Fruit fly (Drosophila melanogaster): ENCODE results near the gene kon.
A peak's percentile ranks its signal among the peaks of the same experiment; 100 is the strongest.

kon gene

dm6 chr2L:18442903-18443608, 60.7 kb downstream of the kon start, which contains the start of gene RpS26 (continued):
- TF ChIP-seq Nf-YB (GFP tag; optimal IDR thresholded peaks at IDR 0.05) (peak; percentile 16), CG4820 (GFP tag; optimal IDR thresholded peaks at IDR 0.05) (peak; percentile 39), Hr39 (optimal IDR thresholded peaks at IDR 0.05) (no peak), amos (GFP tag; IDR thresholded peaks at IDR 0.05; ENCODE audit: partially characterized antibody) (no peak), CG12659 (GFP tag; optimal IDR thresholded peaks at IDR 0.05) (peak; percentile 76), wek (GFP tag; optimal IDR thresholded peaks at IDR 0.05) (no peak), hbn (GFP tag; IDR thresholded peaks at IDR 0.05; ENCODE audit: partially characterized antibody) (no peak), row (GFP tag; IDR thresholded peaks at IDR 0.05) (peak; percentile 78), sug (tag; optimal IDR thresholded peaks at IDR 0.05) (peak; percentile 69), slou (GFP tag; optimal IDR thresholded peaks at IDR 0.05) (peak; percentile 56), peb (GFP tag; IDR thresholded peaks at IDR 0.05) (no peak), CG3838 (GFP tag; optimal IDR thresholded peaks at IDR 0.05) (no peak), sna (GFP tag; IDR thresholded peaks at IDR 0.05; ENCODE audit: partially characterized antibody) (0 out of 2 replicates have a peak, but pooled peaks have one; percentile 36), CG30020 (tag; optimal IDR thresholded peaks at IDR 0.05) (peak; percentile 61), CG11504 (tag; optimal IDR thresholded peaks at IDR 0.05) (no peak), NC2α (GFP tag; optimal IDR thresholded peaks at IDR 0.05) (no peak), CG8765 (GFP tag; IDR thresholded peaks at IDR 0.05) (no peak), Awh (GFP tag; IDR thresholded peaks at IDR 0.05) (0 out of 2 replicates have a peak, but pooled peaks have one; percentile 33), CG43689 (GFP tag; IDR thresholded peaks at IDR 0.05) (no peak), Hmx (GFP tag; optimal IDR thresholded peaks at IDR 0.05) (no peak), oc (tag; optimal IDR thresholded peaks at IDR 0.05) (no peak), CG8944 (GFP tag; optimal IDR thresholded peaks at IDR 0.05) (peak; percentile 12), CG12071 (GFP tag; optimal IDR thresholded peaks at IDR 0.05) (no peak), insv (GFP tag; optimal IDR thresholded peaks at IDR 0.05) (peak; percentile 61 to 98), Oaz (GFP tag; IDR thresholded peaks at IDR 0.05) (no peak), Mad (GFP tag; optimal IDR thresholded peaks at IDR 0.05) (peak; percentile 24), CG2120 (GFP tag; optimal IDR thresholded peaks at IDR 0.05) (peak; percentile 53), Spps (tag; optimal IDR thresholded peaks at IDR 0.05) (no peak), Opbp (GFP tag; IDR thresholded peaks at IDR 0.05; ENCODE audit: partially characterized antibody) (no peak), klu (GFP tag; IDR thresholded peaks at IDR 0.05) (no peak), Pdp1 (GFP tag; optimal IDR thresholded peaks at IDR 0.05) (peak; percentile 44 to 51), CG11398 (GFP tag; optimal IDR thresholded peaks at IDR 0.05) (no peak), gcm2 (GFP tag; optimal IDR thresholded peaks at IDR 0.05) (no peak), D19B (GFP tag; optimal IDR thresholded peaks at IDR 0.05) (peak; percentile 10), CG9727 (GFP tag; optimal IDR thresholded peaks at IDR 0.05) (peak; percentile 80), CG33557 (GFP tag; optimal IDR thresholded peaks at IDR 0.05) (peak; percentile 36), CG9437 (GFP tag; optimal IDR thresholded peaks at IDR 0.05) (peak; percentile 13), MESR4 (GFP tag; optimal IDR thresholded peaks at IDR 0.05) (peak; percentile 98), run (tag; optimal IDR thresholded peaks at IDR 0.05) (no peak), mld (GFP tag; IDR thresholded peaks at IDR 0.05; ENCODE audit: partially characterized antibody) (no peak), CG4617 (GFP tag; optimal IDR thresholded peaks at IDR 0.05; ENCODE audit: borderline replicate concordance) (no peak), CG31365 (tag; optimal IDR thresholded peaks at IDR 0.05) (no peak), Gug (GFP tag; IDR thresholded peaks at IDR 0.05) (no peak), CG11085 (GFP tag; IDR thresholded peaks at IDR 0.05) (no peak; the same call in 1 of the 2 replicates), ap (GFP tag; IDR thresholded peaks at IDR 0.05) (no peak), CkIIα-i1 (GFP tag; IDR thresholded peaks at IDR 0.05) (no peak), kay (GFP tag; optimal IDR thresholded peaks at IDR 0.05) (no peak), CG17361 (GFP tag; IDR thresholded peaks at IDR 0.05) (peak; percentile 81), CG6175 (GFP tag; IDR thresholded peaks at IDR 0.05) (no peak), Hr51 (GFP tag; optimal IDR thresholded peaks at IDR 0.05) (peak in 1 of 2 experiments; percentile 60)
